Worm (Caenorhabditis elegans): ENCODE measurements around the gene str-130.

The str-130 gene

DNA sequence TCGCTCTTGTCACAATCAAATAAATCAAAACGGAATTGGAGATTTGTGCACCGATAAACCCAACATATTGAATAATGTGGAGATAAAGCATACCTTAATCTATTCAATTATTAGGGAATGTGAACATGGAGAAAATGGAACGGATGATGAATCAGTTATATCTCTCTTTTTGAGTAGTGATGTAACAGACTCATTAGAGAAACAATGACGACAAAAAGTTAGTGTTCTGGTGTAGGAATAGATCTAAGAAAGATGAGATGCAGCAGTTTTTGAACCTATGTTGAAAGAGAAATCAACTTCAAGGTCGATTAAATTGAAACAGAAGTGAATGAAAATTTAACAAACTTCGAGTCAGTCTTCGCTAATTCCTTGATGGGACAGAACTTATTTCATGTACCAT lies 4.9 kb upstream of the str-130 start, which contains the start of gene str-146:
Gene str-146 (minus strand): TSS at position 101 of the 400 bp plus-strand sequence.
- TF ChIP-seq nhr-12 (tag; optimal IDR thresholded peaks at IDR 0.05) (no peak), ztf-1 (GFP tag; conservative IDR thresholded peaks at IDR 0.05) (no peak), ztf-4 (tag; optimal IDR thresholded peaks at IDR 0.05) (no peak), nhr-129 (tag; optimal IDR thresholded peaks at IDR 0.05) (no peak), lin-13 (GFP tag; optimal IDR thresholded peaks at IDR 0.05) (no peak), gmeb-1 (tag; optimal IDR thresholded peaks at IDR 0.05) (no peak), nhr-11 (tag; optimal IDR thresholded peaks at IDR 0.05) (no peak)

DNA sequence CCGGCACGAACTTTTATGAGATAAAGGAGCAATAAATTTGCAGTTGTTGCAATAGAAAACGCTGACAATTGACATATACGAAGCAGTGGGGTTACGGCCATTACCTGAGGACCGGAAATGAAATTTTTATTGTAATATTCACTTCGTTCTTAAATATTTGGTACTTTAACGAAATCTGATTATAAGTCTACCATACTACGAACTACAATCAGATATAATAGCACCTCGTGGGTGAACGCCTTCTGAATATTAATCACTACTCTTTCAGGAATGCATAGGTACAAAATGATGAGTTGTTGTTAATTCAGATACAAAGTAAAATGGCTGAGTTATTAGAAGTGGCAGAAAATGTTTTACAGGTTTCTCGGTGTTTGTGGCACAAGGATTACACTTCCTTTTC lies 1.9 kb upstream of the str-130 start, which contains the start of gene str-129:
Gene str-129 (minus strand): TSS at position 101 of the 400 bp plus-strand sequence.
- no peak for TF ChIP-seq ceh-16 (tag; optimal IDR thresholded peaks at IDR 0.05)
- no peak for TF ChIP-seq ama-1 (optimal IDR thresholded peaks at IDR 0.05)
- no peak for TF ChIP-seq nhr-12 (tag; optimal IDR thresholded peaks at IDR 0.05)
- TF ChIP-seq nhr-6 (tag; optimal IDR thresholded peaks at IDR 0.05): no peak
- TF ChIP-seq nhr-25 (tag; optimal IDR thresholded peaks at IDR 0.05): no peak
- TF ChIP-seq C34F6.9 (tag; optimal IDR thresholded peaks at IDR 0.05): no peak
- no peak for TF ChIP-seq nhr-77 (tag; optimal IDR thresholded peaks at IDR 0.05)
- no peak for TF ChIP-seq lin-39 (tag; optimal IDR thresholded peaks at IDR 0.05)
- TF ChIP-seq elt-1 (tag; optimal IDR thresholded peaks at IDR 0.05): no peak
- no peak for TF ChIP-seq dmd-4 (tag; optimal IDR thresholded peaks at IDR 0.05)
- TF ChIP-seq mdl-1 (tag; optimal IDR thresholded peaks at IDR 0.05): no peak
- TF ChIP-seq ztf-4 (tag; optimal IDR thresholded peaks at IDR 0.05): no peak
- TF ChIP-seq mab-5 (tag; optimal IDR thresholded peaks at IDR 0.05): no peak

- TF ChIP-seq mbf-1 (tag; optimal IDR thresholded peaks at IDR 0.05) (no peak), ztf-4 (tag; optimal IDR thresholded peaks at IDR 0.05) (no peak), ama-1 (optimal IDR thresholded peaks at IDR 0.05) (no peak), nhr-23 (tag; optimal IDR thresholded peaks at IDR 0.05) (no peak), fos-1 (tag; optimal IDR thresholded peaks at IDR 0.05) (no peak), nhr-21 (tag; optimal IDR thresholded peaks at IDR 0.05) (no peak)
Observed at ce11 chrV:8085141-8085540, 5.4 kb downstream of the str-130 start, which contains the start of gene C09H5.7. Gene C09H5.7 (minus strand): TSS chrV:8085241.

DNA sequence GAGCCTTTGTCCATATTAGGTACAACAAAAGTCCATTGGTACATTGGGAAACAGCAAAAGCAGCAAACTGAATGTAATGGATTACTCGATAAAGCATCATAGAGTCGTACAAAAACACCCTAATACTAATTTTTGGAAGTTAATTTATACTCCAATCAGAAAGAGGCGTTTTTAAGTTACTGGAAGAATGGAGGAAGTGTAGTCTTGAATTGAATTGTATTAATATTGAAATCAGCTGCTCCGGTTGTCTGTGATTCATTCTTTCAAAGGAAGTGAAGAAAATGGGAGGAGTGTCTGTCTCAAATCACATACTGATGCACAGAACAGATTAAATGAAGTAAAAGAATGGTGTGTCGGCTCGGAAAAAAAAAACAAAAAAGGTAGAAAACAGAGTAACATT lies 8.9 kb downstream of the str-130 start, which contains the start of gene str-131:
Gene str-131 (minus strand): TSS at position 101 of the 400 bp plus-strand sequence.
- no peak for TF ChIP-seq ceh-16 (tag; optimal IDR thresholded peaks at IDR 0.05)
- TF ChIP-seq nhr-237 (tag; optimal IDR thresholded peaks at IDR 0.05): no peak
- TF ChIP-seq nhr-23 (tag; optimal IDR thresholded peaks at IDR 0.05): no peak
- TF ChIP-seq skn-1 (tag; optimal IDR thresholded peaks at IDR 0.05): no peak
- no peak for TF ChIP-seq lin-13 (GFP tag; optimal IDR thresholded peaks at IDR 0.05)
- TF ChIP-seq mbf-1 (tag; optimal IDR thresholded peaks at IDR 0.05): no peak

DNA sequence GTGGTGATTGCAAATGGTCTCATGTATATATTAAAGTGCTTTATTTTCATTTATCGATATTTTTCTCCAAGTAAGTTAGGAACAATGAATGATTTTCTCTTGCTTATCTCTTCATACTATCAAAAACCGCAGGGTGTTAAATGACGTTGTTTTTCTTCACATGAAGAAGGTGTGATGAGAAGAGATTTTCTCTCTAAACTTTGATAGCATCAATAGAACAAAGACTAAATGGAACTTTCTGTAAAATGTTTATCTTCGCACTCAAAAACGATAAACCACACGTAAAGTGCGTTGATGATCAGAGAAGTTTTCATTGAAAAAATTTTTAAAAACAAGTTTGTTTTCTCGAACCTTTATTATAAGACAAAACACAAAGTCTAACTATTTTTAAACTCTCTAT lies 10.7 kb downstream of the str-130 start:
- peak; percentile 71 for TF ChIP-seq nhr-25 (tag; optimal IDR thresholded peaks at IDR 0.05)
- TF ChIP-seq elt-3 (tag; optimal IDR thresholded peaks at IDR 0.05): no peak
- no peak for TF ChIP-seq unc-39 (tag; optimal IDR thresholded peaks at IDR 0.05)
- peak; percentile 5 for TF ChIP-seq sma-3 (GFP tag; optimal IDR thresholded peaks at IDR 0.05)
- TF ChIP-seq gmeb-1 (tag; optimal IDR thresholded peaks at IDR 0.05): no peak
- TF ChIP-seq unc-55 (GFP tag; optimal IDR thresholded peaks at IDR 0.05): no peak
- TF ChIP-seq blmp-1 (tag; optimal IDR thresholded peaks at IDR 0.05; ENCODE audit: insufficient read depth): peak; percentile 51
- TF ChIP-seq sem-4 (tag; optimal IDR thresholded peaks at IDR 0.05): no peak
- no peak for TF ChIP-seq mdl-1 (tag; optimal IDR thresholded peaks at IDR 0.05)
- no peak for TF ChIP-seq Y55F3AM.14 (GFP tag; optimal IDR thresholded peaks at IDR 0.05)
- TF ChIP-seq sma-9 (GFP tag; optimal IDR thresholded peaks at IDR 0.05): peak; percentile 77
- no peak for TF ChIP-seq sma-9 (tag; optimal IDR thresholded peaks at IDR 0.05)
- TF ChIP-seq nhr-129 (tag; optimal IDR thresholded peaks at IDR 0.05): no peak
- TF ChIP-seq C34F6.9 (tag; optimal IDR thresholded peaks at IDR 0.05): no peak
- TF ChIP-seq egl-27 (tag; optimal IDR thresholded peaks at IDR 0.05): peak; percentile 17
- no peak for TF ChIP-seq mbf-1 (tag; optimal IDR thresholded peaks at IDR 0.05)
- no peak for TF ChIP-seq lin-39 (tag; optimal IDR thresholded peaks at IDR 0.05)
- TF ChIP-seq ceh-82 (tag; optimal IDR thresholded peaks at IDR 0.05): no peak
